Worm (Caenorhabditis elegans): ENCODE measurements around the gene nlp-21.

DNA sequence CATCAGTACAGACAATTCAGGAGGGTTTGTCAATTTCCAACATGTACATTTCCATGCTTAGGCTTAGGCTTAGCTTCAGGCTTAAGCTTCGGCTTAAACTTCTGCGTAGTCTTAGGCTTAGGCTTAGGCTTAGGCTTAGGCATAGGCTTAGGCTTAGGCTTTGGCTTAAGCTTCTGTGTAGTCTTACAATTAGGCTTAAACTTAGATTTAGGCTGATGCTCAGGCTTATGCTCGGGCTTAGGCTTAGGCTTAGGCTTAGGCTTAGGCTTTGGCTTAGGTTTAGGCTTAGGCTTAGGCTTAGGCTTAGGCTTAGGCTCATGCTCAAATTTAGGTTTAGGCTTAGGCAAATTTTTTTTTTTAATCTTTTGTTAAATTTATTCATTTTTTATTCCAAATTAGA is 31.8 kb upstream of the nlp-21 start:
- TF ChIP-seq syd-9 (tag; optimal IDR thresholded peaks at IDR 0.05) (no peak), pqm-1 (tag; optimal IDR thresholded peaks at IDR 0.05) (no peak), Y22D7AL.16 (tag; optimal IDR thresholded peaks at IDR 0.05) (no peak)
